Worm (Caenorhabditis elegans): ENCODE data around the gene tab-1.

DNA sequence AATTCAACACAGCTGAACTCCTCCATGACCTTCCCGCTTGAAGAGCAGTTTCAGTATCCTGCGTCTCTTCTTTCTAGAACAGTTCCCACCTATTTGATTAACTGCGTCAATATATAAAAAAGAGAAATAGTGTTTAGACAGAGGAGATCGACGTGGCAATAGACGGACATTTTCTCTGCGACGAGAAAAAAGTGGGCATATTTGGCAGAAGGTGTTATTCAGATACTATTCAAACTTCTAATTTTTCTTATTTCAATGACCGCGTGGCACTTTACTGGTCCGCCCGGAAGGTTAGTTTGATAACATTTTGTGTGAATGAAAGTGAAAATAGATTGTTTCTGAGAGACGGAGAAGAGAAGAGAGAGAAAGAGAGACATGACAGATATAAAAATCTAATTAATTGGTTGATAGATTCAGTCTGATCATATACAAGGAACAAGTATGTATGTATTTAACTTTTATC, 44.8 kb downstream of the tab-1 start, which contains the start of gene tbc-6:
- no peak for TF ChIP-seq flt-1 (GFP tag; IDR thresholded peaks at IDR 0.05)
- TF ChIP-seq T22C8.4 (GFP tag; IDR thresholded peaks at IDR 0.05): no peak
- TF ChIP-seq cog-1 (tag; optimal IDR thresholded peaks at IDR 0.05): no peak
- no peak for TF ChIP-seq ref-1 (GFP tag; conservative IDR thresholded peaks at IDR 0.05)
- no peak for TF ChIP-seq med-1 (GFP tag; optimal IDR thresholded peaks at IDR 0.05; ENCODE audit: insufficient read depth)
- no peak for TF ChIP-seq klf-2 (GFP tag; conservative IDR thresholded peaks at IDR 0.05)
- TF ChIP-seq ztf-29 (GFP tag; IDR thresholded peaks at IDR 0.05): no peak
- TF ChIP-seq ztf-23 (GFP tag; IDR thresholded peaks at IDR 0.05): no peak

All from whole organism, midembryonic.